Fruit fly (Drosophila melanogaster) whole organism, wandering third instar larva: ENCODE data around the gene His2Av.

Source experiments
- CG9705 ChIP-seq: fragments of 200-800 bp; sonication (Bioruptor generic); optimal IDR thresholded peaks from 2 replicates; lab custom pipeline; 2018; ENCODE audit warnings: missing biosample characterization, mild to moderate bottlenecking, missing genetic modification characterization
- Dif ChIP-seq: fragments of 200-275, 200-300 bp; sonication (Bioruptor generic); optimal IDR thresholded peaks from 2 replicates; lab custom pipeline; 2018; ENCODE audit warnings: missing biosample characterization, missing genetic modification characterization; ENCODE audit not compliant: partially characterized antibody
- HLH106 ChIP-seq: fragments of 200-800 bp; optimal IDR thresholded peaks from 3 replicates; lab custom pipeline; 2019; ENCODE audit warnings: missing biosample characterization, mild to moderate bottlenecking, missing genetic modification characterization, moderate library complexity
- Hr83 ChIP-seq: fragments of 200-300 bp; sonication (Bioruptor generic); optimal IDR thresholded peaks from 2 replicates; lab custom pipeline; 2016; ENCODE audit warnings: missing biosample characterization, mild to moderate bottlenecking, missing genetic modification characterization, moderate library complexity; ENCODE audit not compliant: poor library complexity, severe bottlenecking
- Myc ChIP-seq: fragments of >200 bp; optimal IDR thresholded peaks from 2 replicates; lab custom pipeline; 2017
- Rel ChIP-seq, 2 experiments: fragments of 200-800 bp; sonication (Bioruptor generic) in 1 of 2; optimal IDR thresholded peaks; 2 replicates in 1 of 2; 3 replicates in 1 of 2; lab custom pipeline; 2016 to 2019; ENCODE audit warnings: mild to moderate bottlenecking in 2 of 2, missing biosample characterization in 2 of 2, missing genetic modification characterization in 2 of 2, moderate library complexity in 1 of 2
- Sp1 ChIP-seq: fragments of 200-800 bp; sonication (Bioruptor generic); optimal IDR thresholded peaks from 3 replicates; lab custom pipeline; 2019; ENCODE audit warnings: missing biosample characterization, mild to moderate bottlenecking, missing genetic modification characterization, moderate library complexity
- Vsx2 ChIP-seq: fragments of 200-300, 225-300 bp; sonication (Bioruptor generic); optimal IDR thresholded peaks from 2 replicates; lab custom pipeline; 2018; ENCODE audit warnings: missing biosample characterization, missing genetic modification characterization; ENCODE audit not compliant: partially characterized antibody
- dl ChIP-seq, 2 experiments: fragments of 175-275, 200-275 bp in 1 of 2; fragments of 200-275 bp in 1 of 2; sonication (Bioruptor generic); optimal IDR thresholded peaks; lab custom pipeline; 2018; ENCODE audit warnings: mild to moderate bottlenecking in 2 of 2, missing biosample characterization in 2 of 2, missing genetic modification characterization in 2 of 2, moderate library complexity in 2 of 2; ENCODE audit not compliant: partially characterized antibody in 2 of 2, insufficient read depth in 1 of 2
- fru ChIP-seq: fragments of 200-800 bp; sonication (Bioruptor generic); optimal IDR thresholded peaks from 3 replicates; lab custom pipeline; 2016; ENCODE audit warnings: missing biosample characterization, mild to moderate bottlenecking, missing genetic modification characterization
- pan ChIP-seq: fragments of >200 bp; optimal IDR thresholded peaks from 2 replicates; lab custom pipeline; 2017

DNA sequence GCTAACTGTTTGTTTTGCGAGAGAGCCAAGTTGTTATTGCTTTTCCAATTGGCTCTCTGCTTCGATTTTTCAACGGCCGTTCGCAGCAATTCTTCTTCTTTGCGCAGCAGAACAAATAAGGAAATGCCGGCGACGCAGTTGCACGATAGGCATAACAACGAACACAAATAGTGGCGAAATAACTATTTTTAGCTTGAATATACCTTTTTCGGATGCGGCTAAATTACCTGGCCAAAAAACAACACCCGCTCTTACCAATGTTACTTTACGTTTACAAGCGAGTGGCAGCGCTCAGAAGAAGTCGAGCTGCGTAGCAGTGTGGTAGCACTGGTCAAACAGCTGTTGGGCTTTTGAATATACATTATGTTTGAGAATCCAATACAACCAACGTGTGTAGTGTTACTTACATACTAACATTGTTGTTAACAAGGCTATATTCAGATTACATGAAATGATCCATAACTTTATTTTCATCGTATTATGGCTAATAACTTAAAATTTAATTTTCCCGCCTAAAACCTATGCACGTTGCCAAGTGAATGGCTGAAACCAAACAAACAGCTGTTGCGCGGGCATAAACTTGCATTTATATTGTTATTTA lies 3.8 kb upstream of the His2Av start, which contains the start of the genes Lerp and IntS12:
- TF ChIP-seq Sp1 (no peak), pan (no peak), Dif (GFP tag; lab: Kevin White, UChicago) (no peak), dl (GFP tag; optimal IDR thresholded peaks at IDR 0.05; lab: Kevin White, UChicago; ENCODE audit: insufficient read depth in 1 of 2, partially characterized antibody in 2 of 2) (no peak), Hr83 (GFP tag; lab: Kevin White, UChicago) (no peak), CG9705 (no peak), Rel (GFP tag; optimal IDR thresholded peaks at IDR 0.05; lab: Kevin White, UChicago) (no peak), Rel (tag; optimal IDR thresholded peaks at IDR 0.05; lab: Kevin White, UChicago) (no peak), fru (GFP tag; lab: Kevin White, UChicago) (peak; percentile 90), HLH106 (tag; lab: Kevin White, UChicago) (no peak), Vsx2 (no peak), Myc (lab: Kevin White, UChicago) (peak; percentile 18)
